Worm (Caenorhabditis elegans) whole organism, midembryonic: Measurements from ENCODE around the gene C35A11.3.

Experiments used
- T22C8.4 ChIP-seq: fragments of 200-800 bp; sonication (Bioruptor generic); IDR thresholded peaks from 2 replicates; pipeline ENCODE4 v1.3.6; 2022; ENCODE audit warnings: missing genetic modification characterization, missing compliant biosample characterization
- cog-1 ChIP-seq: sonication (generic microtip); optimal IDR thresholded peaks from 2 replicates; lab custom pipeline; 2016; ENCODE audit warnings: missing genetic modification characterization, missing compliant biosample characterization
- flt-1 ChIP-seq: fragments of 200-800 bp; sonication (Bioruptor generic); IDR thresholded peaks from 2 replicates; pipeline ENCODE4 v1.3.6; 2022; ENCODE audit warnings: missing genetic modification characterization, missing compliant biosample characterization
- klf-2 ChIP-seq: fragments of 200-800 bp; sonication (Bioruptor generic); conservative IDR thresholded peaks from 2 replicates; pipeline ENCODE4 v1.3.6; 2022; ENCODE audit warnings: missing genetic modification reagents, missing genetic modification characterization, missing compliant biosample characterization
- med-1 ChIP-seq: sonication (generic microtip); optimal IDR thresholded peaks from 2 replicates; lab custom pipeline; 2017; ENCODE audit warnings: missing genetic modification characterization, mild to moderate bottlenecking, missing compliant biosample characterization, antibody characterized with exemption, missing genetic modification reagents; ENCODE audit not compliant: insufficient read depth
- ref-1 ChIP-seq: fragments of 200-800 bp; sonication (Bioruptor generic); conservative IDR thresholded peaks from 2 replicates; pipeline ENCODE4 v1.3.6; 2022; ENCODE audit warnings: missing genetic modification reagents, missing genetic modification characterization, missing compliant biosample characterization
- tab-1 ChIP-seq: fragments of 200-800 bp; sonication (Bioruptor generic); IDR thresholded peaks from 2 replicates; pipeline ENCODE4 v1.3.6; 2022; ENCODE audit warnings: missing genetic modification characterization, missing compliant biosample characterization
- ztf-23 ChIP-seq: fragments of 200-800 bp; sonication (Bioruptor generic); IDR thresholded peaks from 2 replicates; pipeline ENCODE4 v1.3.6; 2022; ENCODE audit warnings: missing genetic modification reagents, missing genetic modification characterization, missing compliant biosample characterization
- ztf-29 ChIP-seq: fragments of 200-800 bp; sonication (Bioruptor generic); IDR thresholded peaks from 2 replicates; pipeline ENCODE4 v1.3.6; 2022; ENCODE audit warnings: missing genetic modification reagents, missing genetic modification characterization, missing compliant biosample characterization

The C35A11.3 gene

ce11 chrV:5372118-5372517, at the start of gene C35A11.3:
Gene C35A11.3, plus strand, starts transcription at chrV:5372418.
- TF ChIP-seq ref-1 (no peak), med-1 (GFP tag; lab: Kevin White, UChicago) (no peak), flt-1 (GFP tag; lab: Robert Waterston, UW) (no peak), klf-2 (GFP tag; lab: Robert Waterston, UW) (no peak), cog-1 (tag; lab: Kevin White, UChicago) (no peak), ztf-23 (GFP tag; lab: Robert Waterston, UW) (no peak), tab-1 (no peak), ztf-29 (GFP tag; lab: Robert Waterston, UW) (no peak), T22C8.4 (GFP tag; lab: Robert Waterston, UW) (no peak)

ce11 chrV:5322815-5323214, 49.4 kb upstream of the C35A11.3 start:
- no peak for TF ChIP-seq flt-1 (GFP tag; lab: Robert Waterston, UW)
- no peak for TF ChIP-seq tab-1
- TF ChIP-seq med-1 (GFP tag; lab: Kevin White, UChicago), result no peak
- no peak for TF ChIP-seq ztf-23 (GFP tag; lab: Robert Waterston, UW)
- TF ChIP-seq klf-2 (GFP tag; lab: Robert Waterston, UW), result no peak
- TF ChIP-seq ztf-29 (GFP tag; lab: Robert Waterston, UW), result no peak
- TF ChIP-seq cog-1 (tag; lab: Kevin White, UChicago), result no peak
- no peak for TF ChIP-seq T22C8.4 (GFP tag; lab: Robert Waterston, UW)
- no peak for TF ChIP-seq ref-1

ce11 chrV:5324566-5324965, 47.7 kb upstream of the C35A11.3 start, which contains the start of gene ceh-33:
Gene ceh-33, minus strand, starts transcription at chrV:5324666.
- TF ChIP-seq klf-2 (GFP tag; lab: Robert Waterston, UW) (no peak), tab-1 (no peak), ref-1 (no peak), ztf-29 (GFP tag; lab: Robert Waterston, UW) (no peak), ztf-23 (GFP tag; lab: Robert Waterston, UW) (no peak), med-1 (GFP tag; lab: Kevin White, UChicago) (no peak), T22C8.4 (GFP tag; lab: Robert Waterston, UW) (no peak), flt-1 (GFP tag; lab: Robert Waterston, UW) (no peak), cog-1 (tag; lab: Kevin White, UChicago) (no peak)

- TF ChIP-seq flt-1 (GFP tag; lab: Robert Waterston, UW) (no peak), med-1 (GFP tag; lab: Kevin White, UChicago) (no peak), cog-1 (tag; lab: Kevin White, UChicago) (no peak), klf-2 (GFP tag; lab: Robert Waterston, UW) (no peak), ref-1 (no peak), T22C8.4 (GFP tag; lab: Robert Waterston, UW) (no peak), tab-1 (no peak), ztf-23 (GFP tag; lab: Robert Waterston, UW) (no peak)
Observed at ce11 chrV:5328314-5328713, 43.9 kb upstream of the C35A11.3 start, which contains the start of gene C10G8.8. Gene C10G8.8, minus strand, starts transcription at chrV:5328414.

- TF ChIP-seq tab-1 (no peak), ztf-29 (GFP tag; lab: Robert Waterston, UW) (no peak), med-1 (GFP tag; lab: Kevin White, UChicago) (no peak), klf-2 (GFP tag; lab: Robert Waterston, UW) (0 out of 2 replicates have a peak, but pooled peaks have one; percentile 13)
Observed at ce11 chrV:5329677-5330266, 42.4 kb upstream of the C35A11.3 start.

ce11 chrV:5330967-5331366, 41.3 kb upstream of the C35A11.3 start, which contains the start of gene srg-26:
Gene srg-26, plus strand, starts transcription at chrV:5331267.
- no peak for TF ChIP-seq klf-2 (GFP tag; lab: Robert Waterston, UW)
- no peak for TF ChIP-seq ref-1
- TF ChIP-seq med-1 (GFP tag; lab: Kevin White, UChicago), result no peak
- no peak for TF ChIP-seq cog-1 (tag; lab: Kevin White, UChicago)
- TF ChIP-seq ztf-29 (GFP tag; lab: Robert Waterston, UW), result no peak
- no peak for TF ChIP-seq T22C8.4 (GFP tag; lab: Robert Waterston, UW)
- no peak for TF ChIP-seq tab-1
- no peak for TF ChIP-seq flt-1 (GFP tag; lab: Robert Waterston, UW)
- no peak for TF ChIP-seq ztf-23 (GFP tag; lab: Robert Waterston, UW)

ce11 chrV:5334588-5334987, 37.6 kb upstream of the C35A11.3 start, which contains the start of gene srg-28:
Gene srg-28, plus strand, starts transcription at chrV:5334888.
- TF ChIP-seq ref-1, result no peak
- TF ChIP-seq ztf-29 (GFP tag; lab: Robert Waterston, UW), result no peak
- no peak for TF ChIP-seq ztf-23 (GFP tag; lab: Robert Waterston, UW)
- no peak for TF ChIP-seq T22C8.4 (GFP tag; lab: Robert Waterston, UW)
- TF ChIP-seq cog-1 (tag; lab: Kevin White, UChicago), result no peak
- TF ChIP-seq med-1 (GFP tag; lab: Kevin White, UChicago), result no peak
- TF ChIP-seq klf-2 (GFP tag; lab: Robert Waterston, UW), result no peak
- no peak for TF ChIP-seq flt-1 (GFP tag; lab: Robert Waterston, UW)
- no peak for TF ChIP-seq tab-1

- TF ChIP-seq flt-1 (GFP tag; lab: Robert Waterston, UW) (no peak), ref-1 (no peak), ztf-29 (GFP tag; lab: Robert Waterston, UW) (no peak), med-1 (GFP tag; lab: Kevin White, UChicago) (no peak)
Observed at ce11 chrV:5336884-5337283, 35.3 kb upstream of the C35A11.3 start, which contains the start of gene srg-29. Gene srg-29, plus strand, starts transcription at chrV:5337184.

- TF ChIP-seq klf-2 (GFP tag; lab: Robert Waterston, UW) (no peak), T22C8.4 (GFP tag; lab: Robert Waterston, UW) (no peak), ref-1 (no peak), flt-1 (GFP tag; lab: Robert Waterston, UW) (no peak), ztf-29 (GFP tag; lab: Robert Waterston, UW) (no peak), med-1 (GFP tag; lab: Kevin White, UChicago) (no peak), tab-1 (no peak), cog-1 (tag; lab: Kevin White, UChicago) (no peak), ztf-23 (GFP tag; lab: Robert Waterston, UW) (no peak)
Observed at ce11 chrV:5339497-5339896, 32.7 kb upstream of the C35A11.3 start, which contains the start of gene srg-27. Gene srg-27, plus strand, starts transcription at chrV:5339797.
